Worm (Caenorhabditis elegans) whole organism, dauer: ENCODE measurements around the gene mfsd-6.

Source experiments
- unc-62 ChIP-seq: sonication (generic microtip); optimal IDR thresholded peaks from 2 replicates; lab custom pipeline; 2017; ENCODE audit warnings: missing biosample characterization, missing genetic modification reagents, missing genetic modification characterization

Gene mfsd-6

ce11 chrIII:7544211-7544610 lies 35.0 kb downstream of the mfsd-6 start:
- TF ChIP-seq unc-62 (GFP tag; lab: Kevin White, UChicago): no peak

- no peak for TF ChIP-seq unc-62 (GFP tag; lab: Kevin White, UChicago)
These were observed 37.2 kb downstream of the mfsd-6 start for ce11 chrIII:7542037-7542436.

- TF ChIP-seq unc-62 (GFP tag; lab: Kevin White, UChicago): no peak
These were observed 42.7 kb downstream of the mfsd-6 start, which contains the start of gene lin-39 for ce11 chrIII:7536559-7536958. TSS of gene lin-39 (minus strand) at chrIII:7536632.

ce11 chrIII:7535347-7535746 lies 43.9 kb downstream of the mfsd-6 start:
- TF ChIP-seq unc-62 (GFP tag; lab: Kevin White, UChicago): no peak

- no peak for TF ChIP-seq unc-62 (GFP tag; lab: Kevin White, UChicago)
These were observed 44.6 kb downstream of the mfsd-6 start for ce11 chrIII:7534648-7535047.

ce11 chrIII:7533012-7533411 lies 46.2 kb downstream of the mfsd-6 start:
- TF ChIP-seq unc-62 (GFP tag; lab: Kevin White, UChicago): no peak

- TF ChIP-seq unc-62 (GFP tag; lab: Kevin White, UChicago): no peak
These were observed 47.8 kb downstream of the mfsd-6 start for ce11 chrIII:7531385-7531784.

ce11 chrIII:7530830-7531229 lies 48.4 kb downstream of the mfsd-6 start:
- TF ChIP-seq unc-62 (GFP tag; lab: Kevin White, UChicago): no peak

- no peak for TF ChIP-seq unc-62 (GFP tag; lab: Kevin White, UChicago)
These were observed 49.1 kb downstream of the mfsd-6 start for ce11 chrIII:7530108-7530507.

ce11 chrIII:7526974-7527466 lies 52.2 kb downstream of the mfsd-6 start:
- TF ChIP-seq unc-62 (GFP tag; lab: Kevin White, UChicago): no peak
